Fruit fly (Drosophila melanogaster) whole organism, embryonic: ENCODE data around the gene nSMase.
A peak's percentile ranks its signal among the peaks of the same experiment; 100 is the strongest.

ENCODE experiments used
- Atf-2 ChIP-seq: fragments of 200-800 bp; sonication (Bioruptor generic); optimal IDR thresholded peaks from 2 replicates; lab custom pipeline; 2016; ENCODE audit warnings: missing biosample characterization, missing genetic modification characterization
- Atf3 ChIP-seq: fragments of 200-800 bp; sonication (Bioruptor generic); optimal IDR thresholded peaks from 3 replicates; lab custom pipeline; 2016; ENCODE audit warnings: missing biosample characterization, missing genetic modification characterization
- CG10565 ChIP-seq: fragments of 200-800 bp; sonication (Bioruptor generic); optimal IDR thresholded peaks from 3 replicates; lab custom pipeline; 2016; ENCODE audit warnings: missing biosample characterization, mild to moderate bottlenecking, missing genetic modification characterization
- CG11560 ChIP-seq: fragments of 200-800 bp; sonication (Bioruptor generic); IDR thresholded peaks from 3 replicates; pipeline ENCODE4 v1.3.6; 2022; ENCODE audit warnings: missing biosample characterization, missing genetic modification characterization
- CG12219 ChIP-seq: fragments of 200-800 bp; sonication (Bioruptor generic); optimal IDR thresholded peaks from 3 replicates; lab custom pipeline; 2018; ENCODE audit warnings: missing biosample characterization, mild to moderate bottlenecking, missing genetic modification characterization
- CG1233 ChIP-seq: fragments of 200-800 bp; sonication (Bioruptor generic); optimal IDR thresholded peaks from 4 replicates; lab custom pipeline; 2018; ENCODE audit warnings: missing biosample characterization, mild to moderate bottlenecking, missing genetic modification characterization
- CG13296 ChIP-seq: fragments of 200-800 bp; sonication (Bioruptor generic); optimal IDR thresholded peaks from 3 replicates; lab custom pipeline; 2018; ENCODE audit warnings: missing biosample characterization, mild to moderate bottlenecking, missing genetic modification characterization
- CG14441 ChIP-seq: fragments of 200-800 bp; sonication (Bioruptor generic); IDR thresholded peaks from 2 replicates; pipeline ENCODE4 v1.3.6; 2022; ENCODE audit warnings: missing biosample characterization, missing genetic modification characterization
- CG1529 ChIP-seq: fragments of 200-800 bp; sonication (Bioruptor generic); optimal IDR thresholded peaks from 3 replicates; lab custom pipeline; 2018; ENCODE audit warnings: missing biosample characterization, missing genetic modification characterization
- CG15479 ChIP-seq: fragments of 200-800 bp; sonication (Bioruptor generic); optimal IDR thresholded peaks from 3 replicates; lab custom pipeline; 2019; ENCODE audit warnings: missing biosample characterization, mild to moderate bottlenecking, missing genetic modification characterization, moderate library complexity
- CG1602 ChIP-seq: fragments of 200-800 bp; sonication (Bioruptor generic); optimal IDR thresholded peaks from 3 replicates; lab custom pipeline; 2016; ENCODE audit warnings: missing biosample characterization, missing genetic modification characterization
- CG16863 ChIP-seq: fragments of 200-800 bp; sonication (Bioruptor generic); optimal IDR thresholded peaks from 3 replicates; lab custom pipeline; 2016; ENCODE audit warnings: missing biosample characterization, missing genetic modification characterization
- CG17912 ChIP-seq: fragments of 200-800 bp; sonication (Bioruptor generic); optimal IDR thresholded peaks from 2 replicates; lab custom pipeline; 2018; ENCODE audit warnings: missing biosample characterization, mild to moderate bottlenecking, missing genetic modification characterization
- CG2116 ChIP-seq: fragments of 200-800 bp; sonication (Bioruptor generic); optimal IDR thresholded peaks from 3 replicates; lab custom pipeline; 2018; ENCODE audit warnings: missing biosample characterization, mild to moderate bottlenecking, missing genetic modification characterization
- CG2712 ChIP-seq: fragments of 200-800 bp; optimal IDR thresholded peaks from 3 replicates; lab custom pipeline; 2019; ENCODE audit warnings: missing biosample characterization, mild to moderate bottlenecking, missing genetic modification characterization, moderate library complexity
- CG3281 ChIP-seq: fragments of 200-800 bp; sonication (Bioruptor generic); optimal IDR thresholded peaks from 3 replicates; lab custom pipeline; 2017; ENCODE audit warnings: missing biosample characterization, mild to moderate bottlenecking, missing genetic modification characterization
- CG33213 ChIP-seq: fragments of 200-800 bp; sonication (Bioruptor generic); optimal IDR thresholded peaks from 3 replicates; lab custom pipeline; 2016; ENCODE audit warnings: missing biosample characterization, missing genetic modification characterization
- CG3995 ChIP-seq: fragments of 200-800 bp; sonication (Bioruptor generic); optimal IDR thresholded peaks from 3 replicates; lab custom pipeline; 2016; ENCODE audit warnings: missing biosample characterization, missing genetic modification characterization
- CG6175 ChIP-seq: fragments of 200-800 bp; sonication (Bioruptor generic); IDR thresholded peaks from 3 replicates; pipeline ENCODE4 v1.3.6; 2022; ENCODE audit warnings: missing biosample characterization, missing genetic modification characterization
- CG7372 ChIP-seq: fragments of 200-800 bp; sonication (Bioruptor generic); IDR thresholded peaks from 2 replicates; pipeline ENCODE4 v1.3.6; 2022; ENCODE audit warnings: missing biosample characterization, missing genetic modification characterization
- CG7745 ChIP-seq: fragments of 200-800 bp; sonication (Bioruptor generic); optimal IDR thresholded peaks from 2 replicates; lab custom pipeline; 2018; ENCODE audit warnings: missing biosample characterization, mild to moderate bottlenecking, missing genetic modification characterization, moderate library complexity
- CG7963 ChIP-seq: fragments of 200-800 bp; sonication (Bioruptor generic); IDR thresholded peaks from 3 replicates; pipeline ENCODE4 v1.3.6; 2022; ENCODE audit warnings: missing biosample characterization, missing genetic modification characterization; ENCODE audit not compliant: partially characterized antibody
- CG8359 ChIP-seq: fragments of 200-800 bp; sonication (Bioruptor generic); optimal IDR thresholded peaks from 2 replicates; lab custom pipeline; 2017; ENCODE audit warnings: missing biosample characterization, mild to moderate bottlenecking, missing genetic modification characterization, borderline replicate concordance
- CG8944 ChIP-seq: fragments of 200-800 bp; sonication (Bioruptor generic); optimal IDR thresholded peaks from 3 replicates; lab custom pipeline; 2016; ENCODE audit warnings: missing biosample characterization, missing genetic modification characterization
- CoRest ChIP-seq: fragments of 200-800 bp; sonication (Bioruptor generic); optimal IDR thresholded peaks from 3 replicates; lab custom pipeline; 2018; ENCODE audit warnings: missing biosample characterization, mild to moderate bottlenecking, missing genetic modification characterization, moderate library complexity
- Dfd ChIP-seq, 2 experiments: fragments of >200 bp; optimal IDR thresholded peaks; 2 replicates each; lab custom pipeline; 2017; ENCODE audit warnings: missing biosample characterization in 2 of 2, missing genetic modification characterization in 2 of 2
- Dp ChIP-seq: fragments of 200-800 bp; sonication (Bioruptor generic); optimal IDR thresholded peaks from 2 replicates; lab custom pipeline; 2018; ENCODE audit warnings: missing biosample characterization, mild to moderate bottlenecking, missing genetic modification characterization, moderate library complexity
- Fer1 ChIP-seq: fragments of 200-800 bp; sonication (Bioruptor generic); optimal IDR thresholded peaks from 2 replicates; lab custom pipeline; 2017; ENCODE audit warnings: missing biosample characterization, mild to moderate bottlenecking, missing genetic modification characterization
- Hr39 ChIP-seq: fragments of >200 bp; optimal IDR thresholded peaks from 2 replicates; lab custom pipeline; 2017
- MTF-1 ChIP-seq: fragments of 200-800 bp; sonication (Bioruptor generic); optimal IDR thresholded peaks from 2 replicates; lab custom pipeline; 2018; ENCODE audit warnings: missing biosample characterization, mild to moderate bottlenecking, missing genetic modification characterization, borderline replicate concordance
- Ptx1 ChIP-seq: fragments of 200-800 bp; sonication (Bioruptor generic); IDR thresholded peaks from 2 replicates; pipeline ENCODE4 v1.3.6; 2022; ENCODE audit warnings: missing biosample characterization, missing genetic modification characterization
- Ssrp ChIP-seq: fragments of 200-800 bp; sonication (Bioruptor generic); optimal IDR thresholded peaks from 2 replicates; lab custom pipeline; 2018; ENCODE audit warnings: missing biosample characterization, mild to moderate bottlenecking, missing genetic modification characterization, moderate library complexity
- Stat92E ChIP-seq, 3 experiments: fragments of >200 bp in 2 of 3; fragments of 200-800 bp in 1 of 3; sonication (Bioruptor generic) in 1 of 3; optimal IDR thresholded peaks; 2 replicates each; lab custom pipeline; 2017 to 2019; ENCODE audit warnings: missing biosample characterization in 3 of 3, missing genetic modification characterization in 3 of 3, mild to moderate bottlenecking in 1 of 3, moderate library complexity in 1 of 3
- crp ChIP-seq, 2 experiments: fragments of 200-800 bp; sonication (Bioruptor generic); optimal IDR thresholded peaks; 2 replicates in 1 of 2; 3 replicates in 1 of 2; lab custom pipeline; 2017; ENCODE audit warnings: missing biosample characterization in 2 of 2, missing genetic modification characterization in 2 of 2, mild to moderate bottlenecking in 1 of 2, moderate library complexity in 1 of 2
- dan ChIP-seq: fragments of 200-800 bp; sonication (Bioruptor generic); IDR thresholded peaks from 2 replicates; pipeline ENCODE4 v1.3.6; 2022; ENCODE audit warnings: missing biosample characterization, missing genetic modification characterization
- dati ChIP-seq: fragments of 200-800 bp; sonication (Bioruptor generic); IDR thresholded peaks from 2 replicates; pipeline ENCODE4 v1.3.6; 2022; ENCODE audit warnings: missing biosample characterization, missing genetic modification characterization
- dmrt11E ChIP-seq: fragments of 200-800 bp; sonication (Bioruptor generic); optimal IDR thresholded peaks from 3 replicates; lab custom pipeline; 2018; ENCODE audit warnings: missing biosample characterization, mild to moderate bottlenecking, missing genetic modification characterization, moderate library complexity
- fd102C ChIP-seq: fragments of 200-800 bp; sonication (Bioruptor generic); optimal IDR thresholded peaks from 2 replicates; lab custom pipeline; 2018; ENCODE audit warnings: missing biosample characterization, mild to moderate bottlenecking, missing genetic modification characterization, moderate library complexity
- fd3F ChIP-seq: fragments of 200-800 bp; sonication (Bioruptor generic); optimal IDR thresholded peaks from 2 replicates; lab custom pipeline; 2018; ENCODE audit warnings: missing biosample characterization, mild to moderate bottlenecking, missing genetic modification characterization, moderate library complexity
- hb ChIP-seq: fragments of 200-800 bp; sonication (Bioruptor generic); IDR thresholded peaks from 3 replicates; pipeline ENCODE4 v1.3.6; 2022; ENCODE audit warnings: missing biosample characterization, missing genetic modification characterization; ENCODE audit not compliant: partially characterized antibody
- hth ChIP-seq: fragments of >200 bp; optimal IDR thresholded peaks from 2 replicates; lab custom pipeline; 2017; ENCODE audit warnings: inconsistent platforms
- klu ChIP-seq: fragments of 200-800 bp; sonication (Bioruptor generic); IDR thresholded peaks from 2 replicates; pipeline ENCODE4 v1.3.6; 2022; ENCODE audit warnings: missing biosample characterization, missing genetic modification characterization
- pros ChIP-seq: fragments of 200-800 bp; sonication (Bioruptor generic); optimal IDR thresholded peaks from 3 replicates; lab custom pipeline; 2019; ENCODE audit warnings: missing biosample characterization, mild to moderate bottlenecking, missing genetic modification characterization, moderate library complexity
- pzg ChIP-seq: fragments of 200-800 bp; sonication (Bioruptor generic); optimal IDR thresholded peaks from 3 replicates; lab custom pipeline; 2018; ENCODE audit warnings: missing biosample characterization, mild to moderate bottlenecking, missing genetic modification characterization, moderate library complexity
- seq ChIP-seq: fragments of 200-800 bp; sonication (Bioruptor generic); IDR thresholded peaks from 2 replicates; pipeline ENCODE4 v1.3.6; 2022; ENCODE audit warnings: missing biosample characterization, missing genetic modification characterization
- shn ChIP-seq: fragments of 200-800 bp; sonication (Bioruptor generic); optimal IDR thresholded peaks from 3 replicates; lab custom pipeline; 2016; ENCODE audit warnings: missing biosample characterization, missing genetic modification characterization
- sima ChIP-seq: fragments of 200-800 bp; sonication (Bioruptor generic); optimal IDR thresholded peaks from 2 replicates; lab custom pipeline; 2016; ENCODE audit warnings: missing biosample characterization, missing genetic modification characterization
- slbo ChIP-seq: fragments of 200-800 bp; sonication (Bioruptor generic); IDR thresholded peaks from 2 replicates; pipeline ENCODE4 v1.3.6; 2022; ENCODE audit warnings: missing biosample characterization, missing genetic modification characterization
- slp2 ChIP-seq: fragments of 200-800 bp; sonication (Bioruptor generic); optimal IDR thresholded peaks from 2 replicates; lab custom pipeline; 2016; ENCODE audit warnings: missing biosample characterization, missing genetic modification characterization
- so ChIP-seq: fragments of 200-800 bp; sonication (Bioruptor generic); IDR thresholded peaks from 3 replicates; pipeline ENCODE4 v1.3.6; 2022; ENCODE audit warnings: missing biosample characterization, missing genetic modification characterization
- tap ChIP-seq: fragments of 200-800 bp; optimal IDR thresholded peaks from 3 replicates; lab custom pipeline; 2019; ENCODE audit warnings: missing biosample characterization, mild to moderate bottlenecking, missing genetic modification characterization, moderate library complexity

nSMase gene

dm6 chr3L:3194059-3194458 is 24.9 kb upstream of the nSMase start (continued):
- peak; percentile 93 for TF ChIP-seq so (GFP tag; lab: Robert Waterston, UW)
- TF ChIP-seq CG33213 (GFP tag; lab: Kevin White, UChicago), result peak; percentile 57
- TF ChIP-seq crp (GFP tag; optimal IDR thresholded peaks at IDR 0.05; lab: Kevin White, UChicago), result peak in 1 of 2 experiments; percentile 53
- TF ChIP-seq seq (GFP tag; lab: Robert Waterston, UW), result peak; percentile 95
- TF ChIP-seq CG2712 (tag; lab: Kevin White, UChicago), result peak; percentile 95
- TF ChIP-seq CG8359, result peak; percentile 73
- TF ChIP-seq CG1529, result peak; percentile 88
- peak; percentile 85 for TF ChIP-seq fd102C (GFP tag; lab: Kevin White, UChicago)
- TF ChIP-seq CG7372 (GFP tag; lab: Robert Waterston, UW), result peak; percentile 92
- TF ChIP-seq pzg, result peak; percentile 12
- no peak for TF ChIP-seq Dp (GFP tag; lab: Kevin White, UChicago)
- peak; percentile 93 for TF ChIP-seq CG3281 (GFP tag; lab: Kevin White, UChicago)
- peak; percentile 94 for TF ChIP-seq slbo
- peak; percentile 92 for TF ChIP-seq CG12219 (GFP tag; lab: Kevin White, UChicago)
- TF ChIP-seq Hr39 (lab: Kevin White, UChicago), result no peak
- TF ChIP-seq Atf3 (GFP tag; lab: Kevin White, UChicago), result peak; percentile 4
- peak; percentile 36 for TF ChIP-seq CG3995 (GFP tag; lab: Kevin White, UChicago)
- TF ChIP-seq CG10565, result peak; percentile 57
- TF ChIP-seq Fer1 (GFP tag; lab: Kevin White, UChicago), result peak; percentile 94
- TF ChIP-seq shn (GFP tag; lab: Kevin White, UChicago), result no peak
- TF ChIP-seq slp2, result peak; percentile 50
- TF ChIP-seq CG15479, result peak; percentile 43
- no peak for TF ChIP-seq CG7963 (GFP tag; lab: Robert Waterston, UW)
- TF ChIP-seq Stat92E (GFP tag; optimal IDR thresholded peaks at IDR 0.05; lab: Kevin White, UChicago), result no peak
- TF ChIP-seq CG17912 (GFP tag; lab: Kevin White, UChicago), result no peak
- peak; percentile 92 for TF ChIP-seq tap (tag; lab: Kevin White, UChicago)
- peak; percentile 56 for TF ChIP-seq CG7745
- TF ChIP-seq Atf-2 (GFP tag; lab: Kevin White, UChicago), result peak; percentile 27
- TF ChIP-seq dmrt11E (tag; lab: Kevin White, UChicago), result peak; percentile 93
- TF ChIP-seq Ssrp (tag; lab: Kevin White, UChicago), result peak; percentile 91
- TF ChIP-seq MTF-1 (GFP tag; lab: Kevin White, UChicago), result peak; percentile 89
- TF ChIP-seq pros (GFP tag; lab: Kevin White, UChicago), result no peak
- no peak for TF ChIP-seq hb (GFP tag; lab: Robert Waterston, UW)
- TF ChIP-seq dan, result peak; percentile 75
- peak; percentile 92 for TF ChIP-seq CG13296 (GFP tag; lab: Kevin White, UChicago)
- peak; percentile 88 for TF ChIP-seq CG1233 (GFP tag; lab: Kevin White, UChicago)
- TF ChIP-seq sima (GFP tag; lab: Kevin White, UChicago), result no peak
- peak; percentile 91 for TF ChIP-seq fd3F (GFP tag; lab: Kevin White, UChicago)
- TF ChIP-seq klu (GFP tag; lab: Robert Waterston, UW), result peak; percentile 83
- TF ChIP-seq CG2116 (GFP tag; lab: Kevin White, UChicago), result peak; percentile 66
- peak; percentile 86 for TF ChIP-seq CG1602 (GFP tag; lab: Kevin White, UChicago)
- peak; percentile 66 for TF ChIP-seq CG16863 (GFP tag; lab: Kevin White, UChicago)
- peak; percentile 95 for TF ChIP-seq Ptx1 (GFP tag; lab: Robert Waterston, UW)
- TF ChIP-seq CG6175, result peak; percentile 82
- no peak for TF ChIP-seq hth
- peak; percentile 68; the same call in 2 of the 3 replicates for TF ChIP-seq CG11560 (tag; lab: Robert Waterston, UW)
- TF ChIP-seq CG14441, result peak; percentile 94
- peak; percentile 31 for TF ChIP-seq CG8944 (GFP tag; lab: Kevin White, UChicago)
- no peak for TF ChIP-seq Dfd (GFP tag; optimal IDR thresholded peaks at IDR 0.05; lab: Kevin White, UChicago)
- TF ChIP-seq CoRest (tag; lab: Kevin White, UChicago), result peak; percentile 92
- peak; percentile 78; the same call in 1 of the 2 replicates for TF ChIP-seq dati (GFP tag; lab: Robert Waterston, UW)
